Fruit fly (Drosophila melanogaster): ENCODE measurements around the gene Cnep1r2.

DNA sequence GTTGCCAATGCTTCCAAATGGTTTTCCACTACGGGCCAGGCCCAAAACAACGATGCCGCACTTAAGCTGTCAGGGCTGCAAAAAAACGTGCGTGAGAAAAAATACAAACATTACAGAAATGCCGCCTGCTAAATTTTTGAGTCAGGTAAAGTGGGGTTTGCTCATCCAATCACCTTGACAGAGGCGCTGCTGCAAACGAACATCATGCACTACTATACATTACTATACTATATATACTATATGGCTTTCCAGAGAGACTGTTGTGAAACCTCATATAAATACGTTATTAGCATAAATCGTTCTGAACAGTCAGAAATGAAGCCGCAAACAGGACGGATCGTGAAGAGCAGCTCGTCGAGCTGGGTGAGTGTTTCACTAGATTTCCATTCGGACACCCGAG lies 5.3 kb downstream of the Cnep1r2 start, which contains the start of gene CG14153:
- no peak for TF ChIP-seq Myc (optimal IDR thresholded peaks at IDR 0.05)
- TF ChIP-seq psq (optimal IDR thresholded peaks at IDR 0.05): no peak
- TF ChIP-seq insv (optimal IDR thresholded peaks at IDR 0.05): no peak
- no peak for TF ChIP-seq ttk (optimal IDR thresholded peaks at IDR 0.05)
- no peak for TF ChIP-seq h (optimal IDR thresholded peaks at IDR 0.05)
